Worm (Caenorhabditis elegans) whole organism, L1 larva: Measurements from ENCODE around the gene tag-234.

ENCODE experiments used
- C34B4.2 ChIP-seq: sonication (generic microtip); optimal IDR thresholded peaks from 2 replicates; lab custom pipeline; 2017; ENCODE audit warnings: mild to moderate bottlenecking, missing genetic modification characterization, missing compliant biosample characterization
- alr-1 ChIP-seq: fragments of 200-800 bp; sonication (Bioruptor generic); optimal IDR thresholded peaks from 2 replicates; lab custom pipeline; 2018; ENCODE audit warnings: borderline replicate concordance, mild to moderate bottlenecking, missing genetic modification characterization, missing compliant biosample characterization
- aly-2 ChIP-seq: fragments of 150-350 bp; optimal IDR thresholded peaks from 2 replicates; lab custom pipeline; 2014; ENCODE audit warnings: missing biosample characterization, missing genetic modification characterization
- ama-1 ChIP-seq: fragments of 150-350 bp; optimal IDR thresholded peaks from 2 replicates; lab custom pipeline; 2014
- blmp-1 ChIP-seq: fragments of 150-350 bp; optimal IDR thresholded peaks from 2 replicates; lab custom pipeline; 2014; ENCODE audit warnings: missing biosample characterization, missing genetic modification characterization
- ceh-63 ChIP-seq: fragments of 200-800 bp; sonication (Bioruptor generic); optimal IDR thresholded peaks from 2 replicates; lab custom pipeline; 2018; ENCODE audit warnings: mild to moderate bottlenecking, missing genetic modification characterization, missing compliant biosample characterization
- ceh-8 ChIP-seq: fragments of 200-800 bp; sonication (Bioruptor generic); optimal IDR thresholded peaks from 2 replicates; lab custom pipeline; 2018; ENCODE audit warnings: mild to moderate bottlenecking, missing genetic modification characterization, moderate library complexity, missing compliant biosample characterization
- ceh-88 ChIP-seq: fragments of 200-800 bp; sonication (Bioruptor generic); IDR thresholded peaks from 2 replicates; pipeline ENCODE4 v1.3.6; 2022; ENCODE audit warnings: missing genetic modification characterization, missing compliant biosample characterization
- ceh-90 ChIP-seq: sonication (generic microtip); optimal IDR thresholded peaks from 2 replicates; lab custom pipeline; 2016; ENCODE audit warnings: missing genetic modification characterization, missing compliant biosample characterization
- dpl-1 ChIP-seq, 3 experiments: fragments of 150-350 bp in 2 of 3; sonication (generic microtip) in 1 of 3; optimal IDR thresholded peaks; 2 replicates each; lab custom pipeline; 2014 to 2017; ENCODE audit warnings: missing biosample characterization in 3 of 3, missing genetic modification characterization in 3 of 3, missing genetic modification reagents in 3 of 3
- efl-1 ChIP-seq, 4 experiments: fragments of 150-350 bp; optimal IDR thresholded peaks in 3 of 4; peaks in 1 of 4; 1 replicate in 1 of 4; 2 replicates in 3 of 4; lab custom pipeline; 2014; ENCODE audit warnings: missing biosample characterization in 2 of 4, missing genetic modification characterization in 2 of 4, missing genetic modification reagents in 2 of 4
- egl-13 ChIP-seq: sonication (generic microtip); optimal IDR thresholded peaks from 2 replicates; lab custom pipeline; 2016; ENCODE audit warnings: missing genotype, missing genetic modification reagents, missing genetic modification characterization, missing compliant biosample characterization
- elt-2 ChIP-seq: sonication (generic microtip); optimal IDR thresholded peaks from 2 replicates; lab custom pipeline; 2016; ENCODE audit warnings: missing genetic modification characterization, mild to moderate bottlenecking, inconsistent platforms, missing compliant biosample characterization, missing genetic modification reagents
- elt-3 ChIP-seq, 6 experiments: fragments of 150-350 bp in 1 of 6; sonication (generic microtip); optimal IDR thresholded peaks; 2 replicates each; lab custom pipeline; 2017 to 2018; ENCODE audit warnings: missing biosample characterization in 6 of 6, missing genetic modification characterization in 6 of 6, inconsistent platforms in 1 of 6
- ets-5 ChIP-seq: fragments of 200-800 bp; sonication (Bioruptor generic); IDR thresholded peaks from 2 replicates; pipeline ENCODE4 v1.3.6; 2022; ENCODE audit warnings: missing genetic modification characterization, missing compliant biosample characterization
- fkh-8 ChIP-seq: sonication (generic microtip); optimal IDR thresholded peaks from 2 replicates; lab custom pipeline; 2016; ENCODE audit warnings: mild to moderate bottlenecking, missing genetic modification characterization, missing compliant biosample characterization
- grh-1 ChIP-seq: fragments of 200-800 bp; sonication (Bioruptor generic); IDR thresholded peaks from 2 replicates; pipeline ENCODE4 v1.3.6; 2022; ENCODE audit warnings: missing genetic modification reagents, missing genetic modification characterization, missing compliant biosample characterization
- hpl-2 ChIP-seq: fragments of 150-350 bp; optimal IDR thresholded peaks from 2 replicates; lab custom pipeline; 2014; ENCODE audit warnings: missing biosample characterization, missing genetic modification reagents, missing genetic modification characterization
- jun-1 ChIP-seq: fragments of 150-350 bp; optimal IDR thresholded peaks from 2 replicates; lab custom pipeline; 2014; ENCODE audit warnings: missing biosample characterization, missing genetic modification reagents, missing genetic modification characterization
- lin-13 ChIP-seq: fragments of 150-350 bp; optimal IDR thresholded peaks from 2 replicates; lab custom pipeline; 2014; ENCODE audit warnings: missing biosample characterization, missing genetic modification reagents, missing genetic modification characterization
- lin-14 ChIP-seq: fragments of 200-800 bp; sonication (Bioruptor generic); optimal IDR thresholded peaks from 2 replicates; lab custom pipeline; 2018; ENCODE audit warnings: mild to moderate bottlenecking, missing genetic modification characterization, moderate library complexity, missing compliant biosample characterization
- lin-15B ChIP-seq: fragments of 150-350 bp; sonication (generic microtip); optimal IDR thresholded peaks from 3 replicates; lab custom pipeline; 2014; ENCODE audit warnings: missing biosample characterization, missing genetic modification characterization
- lin-35 ChIP-seq, 2 experiments: fragments of 150-350 bp; optimal IDR thresholded peaks; 2 replicates each; lab custom pipeline; 2014; ENCODE audit warnings: missing biosample characterization in 2 of 2, missing genetic modification characterization in 2 of 2, missing genetic modification reagents in 2 of 2
- mef-2 ChIP-seq: fragments of 150-350 bp; optimal IDR thresholded peaks from 2 replicates; lab custom pipeline; 2014; ENCODE audit warnings: missing biosample characterization, missing genetic modification characterization
- mep-1 ChIP-seq: fragments of 150-350 bp; optimal IDR thresholded peaks from 2 replicates; lab custom pipeline; 2014; ENCODE audit warnings: missing biosample characterization, missing genetic modification characterization
- nhr-19 ChIP-seq: fragments of 200-800 bp; sonication (Bioruptor generic); conservative IDR thresholded peaks from 2 replicates; pipeline ENCODE4 v1.3.6; 2022; ENCODE audit warnings: missing genetic modification characterization, missing compliant biosample characterization
- nhr-47 ChIP-seq: sonication (generic microtip); optimal IDR thresholded peaks from 2 replicates; lab custom pipeline; 2016; ENCODE audit warnings: mild to moderate bottlenecking, missing genetic modification characterization, moderate library complexity, missing compliant biosample characterization
- nhr-71 ChIP-seq: sonication (generic microtip); optimal IDR thresholded peaks from 2 replicates; lab custom pipeline; 2016; ENCODE audit warnings: mild to moderate bottlenecking, missing genetic modification characterization, moderate library complexity, missing compliant biosample characterization
- nhr-77 ChIP-seq: fragments of 150-350 bp; optimal IDR thresholded peaks from 2 replicates; lab custom pipeline; 2014; ENCODE audit warnings: missing biosample characterization, missing genetic modification characterization
- nhr-85 ChIP-seq: sonication (generic microtip); peaks from one replicate; lab custom pipeline; 2016; ENCODE audit warnings: missing genetic modification characterization, inconsistent platforms, missing compliant biosample characterization
- nhr-90 ChIP-seq: sonication (generic microtip); optimal IDR thresholded peaks from 2 replicates; lab custom pipeline; 2016; ENCODE audit warnings: mild to moderate bottlenecking, missing genetic modification characterization, missing compliant biosample characterization; ENCODE audit not compliant: poor library complexity
- pqm-1 ChIP-seq: sonication (generic microtip); optimal IDR thresholded peaks from 3 replicates; lab custom pipeline; 2017; ENCODE audit warnings: missing biosample characterization, missing genetic modification characterization
- sox-4 ChIP-seq: sonication (generic microtip); optimal IDR thresholded peaks from 2 replicates; lab custom pipeline; 2016; ENCODE audit warnings: missing genetic modification characterization, missing compliant biosample characterization
- swsn-7 ChIP-seq: sonication (generic microtip); optimal IDR thresholded peaks from 2 replicates; lab custom pipeline; 2016; ENCODE audit warnings: missing genetic modification characterization, missing compliant biosample characterization
- unc-130 ChIP-seq: fragments of 150-350 bp; optimal IDR thresholded peaks from 2 replicates; lab custom pipeline; 2017; ENCODE audit warnings: missing biosample characterization, missing genetic modification characterization, inconsistent platforms
- unc-98 ChIP-seq: fragments of 200-800 bp; sonication (Bioruptor generic); IDR thresholded peaks from 2 replicates; pipeline ENCODE4 v1.3.6; 2022; ENCODE audit warnings: missing genetic modification characterization, missing compliant biosample characterization
- vab-15 ChIP-seq: sonication (generic microtip); optimal IDR thresholded peaks from 2 replicates; lab custom pipeline; 2017; ENCODE audit warnings: missing genotype, mild to moderate bottlenecking, missing genetic modification characterization, missing compliant biosample characterization
- xbp-1 ChIP-seq: sonication (generic microtip); optimal IDR thresholded peaks from 2 replicates; lab custom pipeline; 2016; ENCODE audit warnings: missing genetic modification characterization, missing compliant biosample characterization
- zag-1 ChIP-seq: fragments of 150-350 bp; optimal IDR thresholded peaks from 2 replicates; lab custom pipeline; 2014; ENCODE audit warnings: missing biosample characterization, missing genetic modification characterization
- ztf-11 ChIP-seq, 2 experiments: sonication (generic microtip); optimal IDR thresholded peaks; 2 replicates each; lab custom pipeline; 2016 to 2017; ENCODE audit warnings: missing genetic modification characterization in 2 of 2, missing biosample characterization in 1 of 2, missing compliant biosample characterization in 1 of 2

Gene tag-234

ce11 chrII:5844694-5845129 is 19.3 kb upstream of the tag-234 start (continued):
- TF ChIP-seq aly-2 (tag; lab: Kevin White, UChicago) (peak; percentile 99), C34B4.2 (tag; lab: Kevin White, UChicago) (peak; percentile 81), dpl-1 (GFP tag; optimal IDR thresholded peaks at IDR 0.05; lab: Kevin White, UChicago) (peak; percentile 82 to 84 (median 82)), ceh-90 (tag; lab: Kevin White, UChicago) (peak; percentile 72), ama-1 (lab: Kevin White, UChicago) (peak; percentile 100), zag-1 (tag; lab: Kevin White, UChicago) (peak; percentile 99), hpl-2 (peak; percentile 99), swsn-7 (peak; percentile 100), ceh-8 (GFP tag; lab: Kevin White, UChicago) (peak; percentile 99), lin-15B (peak; percentile 74), unc-98 (GFP tag; lab: Robert Waterston, UW) (peak; percentile 94), alr-1 (tag; lab: Kevin White, UChicago) (no peak), unc-130 (tag; lab: Kevin White, UChicago) (peak; percentile 98), vab-15 (peak; percentile 93), lin-13 (GFP tag; lab: Kevin White, UChicago) (peak; percentile 97), nhr-77 (tag; lab: Kevin White, UChicago) (peak; percentile 99)

ce11 chrII:5845441-5845840 is 18.6 kb upstream of the tag-234 start, which contains the start of the genes ZK1248.17 and H41C03.3:
Gene ZK1248.17 (minus strand): TSS chrII:5845541.
Gene H41C03.3 (plus strand): TSS chrII:5845777.
- TF ChIP-seq nhr-47: no peak
- no peak for TF ChIP-seq ama-1 (lab: Kevin White, UChicago)
- no peak for TF ChIP-seq ztf-11 (tag; optimal IDR thresholded peaks at IDR 0.05; lab: Kevin White, UChicago)
- TF ChIP-seq lin-35 (GFP tag; optimal IDR thresholded peaks at IDR 0.05; lab: Kevin White, UChicago): no peak
- no peak for TF ChIP-seq lin-13 (GFP tag; lab: Kevin White, UChicago)
- no peak for TF ChIP-seq ets-5 (GFP tag; lab: Robert Waterston, UW)

- TF ChIP-seq unc-98 (GFP tag; lab: Robert Waterston, UW): no peak
- TF ChIP-seq efl-1 (optimal IDR thresholded peaks at IDR 0.05; lab: Kevin White, UChicago): no peak
- TF ChIP-seq efl-1 (GFP tag; optimal IDR thresholded peaks at IDR 0.05 in 1 of 2; lab: Kevin White, UChicago): peak in 1 of 2 experiments; percentile 27
- TF ChIP-seq elt-2 (tag; lab: Kevin White, UChicago): peak; percentile 22
Observed at ce11 chrII:5846181-5846580, 17.8 kb upstream of the tag-234 start.

- peak; percentile 25 for TF ChIP-seq fkh-8 (tag; lab: Kevin White, UChicago)
- no peak for TF ChIP-seq nhr-71
Observed at ce11 chrII:5852007-5852406, 12.0 kb upstream of the tag-234 start, which contains the start of gene H41C03.2. Gene H41C03.2 (minus strand): TSS chrII:5852107.

ce11 chrII:5853261-5853660 is 10.7 kb upstream of the tag-234 start:
- TF ChIP-seq hpl-2: no peak
- TF ChIP-seq mef-2 (tag; lab: Kevin White, UChicago): no peak
- no peak for TF ChIP-seq ceh-88 (GFP tag; lab: Robert Waterston, UW)
- TF ChIP-seq nhr-85: peak; percentile 55
- no peak for TF ChIP-seq jun-1 (tag; lab: Kevin White, UChicago)
- TF ChIP-seq elt-3 (tag; optimal IDR thresholded peaks at IDR 0.05; lab: Kevin White, UChicago): peak in 2 of 6 experiments; percentile 51 to 80
- peak; percentile 73 for TF ChIP-seq blmp-1
- TF ChIP-seq egl-13: no peak
- TF ChIP-seq, all 84 proteins: peak for 3

ce11 chrII:5854122-5854521 is 9.9 kb upstream of the tag-234 start, which contains the start of gene H41C03.1:
Gene H41C03.1 (plus strand): TSS chrII:5854422.
- no peak for TF ChIP-seq nhr-90
- TF ChIP-seq alr-1 (tag; lab: Kevin White, UChicago): no peak
- no peak for TF ChIP-seq xbp-1
- no peak for TF ChIP-seq sox-4 (tag; lab: Kevin White, UChicago)
- TF ChIP-seq dpl-1 (GFP tag; optimal IDR thresholded peaks at IDR 0.05; lab: Kevin White, UChicago): no peak
- TF ChIP-seq mep-1 (tag; lab: Kevin White, UChicago): no peak
- TF ChIP-seq nhr-19: no peak
- no peak for TF ChIP-seq grh-1 (GFP tag; lab: Robert Waterston, UW)
- no peak for TF ChIP-seq nhr-85
- TF ChIP-seq zag-1 (tag; lab: Kevin White, UChicago): no peak
- TF ChIP-seq ceh-63 (GFP tag; lab: Kevin White, UChicago): no peak
- no peak for TF ChIP-seq mef-2 (tag; lab: Kevin White, UChicago)
- TF ChIP-seq nhr-47: no peak
- no peak for TF ChIP-seq pqm-1 (tag; lab: Kevin White, UChicago)
- TF ChIP-seq blmp-1: peak; percentile 17
- TF ChIP-seq lin-14 (GFP tag; lab: Kevin White, UChicago): peak; percentile 17
- TF ChIP-seq, all 84 proteins: peak for 2
